Worm (Caenorhabditis elegans) whole organism, young adult: ENCODE measurements around the gene R06B9.5.

ENCODE experiments used
- B0019.2 ChIP-seq: fragments of 200-800 bp; sonication (Bioruptor generic); conservative IDR thresholded peaks from 2 replicates; pipeline ENCODE4 v1.3.6; 2022; ENCODE audit warnings: missing genetic modification reagents, missing genetic modification characterization, missing compliant biosample characterization
- C06A6.2 ChIP-seq: fragments of 200-800 bp; sonication (Bioruptor generic); conservative IDR thresholded peaks from 2 replicates; pipeline ENCODE4 v1.3.6; 2022; ENCODE audit warnings: missing genetic modification characterization, missing compliant biosample characterization
- C17E4.6 ChIP-seq: fragments of 200-800 bp; sonication (Bioruptor generic); IDR thresholded peaks from 2 replicates; pipeline ENCODE4 v1.3.6; 2022; ENCODE audit warnings: missing genetic modification reagents, missing genetic modification characterization, missing compliant biosample characterization
- F22D6.2 ChIP-seq: sonication (generic microtip); optimal IDR thresholded peaks from 2 replicates; lab custom pipeline; 2016; ENCODE audit warnings: mild to moderate bottlenecking, missing genetic modification characterization, missing compliant biosample characterization
- F33H1.4 ChIP-seq: fragments of 200-800 bp; sonication (Bioruptor generic); IDR thresholded peaks from 2 replicates; pipeline ENCODE4 v1.3.6; 2022; ENCODE audit warnings: missing genetic modification reagents, missing genetic modification characterization, missing compliant biosample characterization
- F39B2.1 ChIP-seq: fragments of 200-800 bp; sonication (Bioruptor generic); IDR thresholded peaks from 2 replicates; pipeline ENCODE4 v1.3.6; 2022; ENCODE audit warnings: missing genetic modification reagents, missing genetic modification characterization, missing compliant biosample characterization
- F55B11.4 ChIP-seq: sonication (generic microtip); optimal IDR thresholded peaks from 2 replicates; lab custom pipeline; 2016; ENCODE audit warnings: missing compliant biosample characterization, missing genetic modification characterization, borderline replicate concordance; ENCODE audit not compliant: insufficient read depth
- F57C9.4 ChIP-seq: sonication (generic microtip); optimal IDR thresholded peaks from 2 replicates; lab custom pipeline; 2017; ENCODE audit warnings: mild to moderate bottlenecking, missing genetic modification characterization, missing compliant biosample characterization
- K12H6.12 ChIP-seq: fragments of 200-800 bp; sonication (Bioruptor generic); optimal IDR thresholded peaks from 2 replicates; lab custom pipeline; 2018; ENCODE audit warnings: mild to moderate bottlenecking, missing genetic modification characterization, missing compliant biosample characterization
- Y53G8AR.9 ChIP-seq: fragments of 200-800 bp; sonication (Bioruptor generic); conservative IDR thresholded peaks from 2 replicates; pipeline ENCODE4 v1.3.6; 2022; ENCODE audit warnings: missing genetic modification reagents, missing genetic modification characterization, missing compliant biosample characterization
- aptf-3 ChIP-seq: fragments of 200-800 bp; sonication (Bioruptor generic); IDR thresholded peaks from 2 replicates; pipeline ENCODE4 v1.3.6; 2022; ENCODE audit warnings: missing genetic modification characterization, missing compliant biosample characterization
- athp-1 ChIP-seq: sonication (generic microtip); optimal IDR thresholded peaks from 2 replicates; lab custom pipeline; 2017; ENCODE audit warnings: mild to moderate bottlenecking, missing genetic modification characterization, missing compliant biosample characterization
- attf-5 ChIP-seq: fragments of 200-800 bp; sonication (Bioruptor generic); optimal IDR thresholded peaks from 2 replicates; lab custom pipeline; 2018; ENCODE audit warnings: mild to moderate bottlenecking, missing genetic modification characterization, missing compliant biosample characterization
- bed-1 ChIP-seq: fragments of 200-800 bp; sonication (Bioruptor generic); IDR thresholded peaks from 2 replicates; pipeline ENCODE4 v1.3.6; 2022; ENCODE audit warnings: missing genetic modification reagents, missing genetic modification characterization, missing compliant biosample characterization
- cebp-2 ChIP-seq: fragments of 200-800 bp; sonication (Bioruptor generic); IDR thresholded peaks from 2 replicates; pipeline ENCODE4 v1.3.6; 2022; ENCODE audit warnings: missing genetic modification characterization, missing compliant biosample characterization
- ceh-40 ChIP-seq: fragments of 200-800 bp; sonication (Bioruptor generic); IDR thresholded peaks from 2 replicates; pipeline ENCODE4 v1.3.6; 2022; ENCODE audit warnings: missing genetic modification characterization, missing compliant biosample characterization
- ceh-58 ChIP-seq: fragments of 200-800 bp; sonication (Bioruptor generic); IDR thresholded peaks from 2 replicates; pipeline ENCODE4 v1.3.6; 2022; ENCODE audit warnings: missing genetic modification characterization, missing compliant biosample characterization
- ceh-91 ChIP-seq: fragments of 200-800 bp; sonication (Bioruptor generic); IDR thresholded peaks from 2 replicates; pipeline ENCODE4 v1.3.6; 2022; ENCODE audit warnings: missing genetic modification reagents, missing genetic modification characterization, missing compliant biosample characterization
- chd-7 ChIP-seq: sonication (generic microtip); optimal IDR thresholded peaks from 2 replicates; lab custom pipeline; 2016; ENCODE audit warnings: mild to moderate bottlenecking, missing genetic modification characterization, moderate library complexity, missing compliant biosample characterization
- dpl-1 ChIP-seq: fragments of 150-350 bp; optimal IDR thresholded peaks from 2 replicates; lab custom pipeline; 2014; ENCODE audit warnings: missing biosample characterization, missing genetic modification reagents, missing genetic modification characterization
- egl-18 ChIP-seq: fragments of 200-800 bp; sonication (Bioruptor generic); IDR thresholded peaks from 2 replicates; pipeline ENCODE4 v1.3.6; 2022; ENCODE audit warnings: missing genetic modification reagents, missing genetic modification characterization, missing compliant biosample characterization
- hsf-1 ChIP-seq: fragments of 200-800 bp; sonication (Bioruptor generic); IDR thresholded peaks from 2 replicates; pipeline ENCODE4 v1.3.6; 2022; ENCODE audit warnings: missing genetic modification reagents, missing genetic modification characterization, missing compliant biosample characterization
- let-607 ChIP-seq, 2 experiments: fragments of 200-800 bp in 1 of 2; sonication (Bioruptor generic) in 1 of 2; sonication (generic microtip) in 1 of 2; optimal IDR thresholded peaks; 2 replicates each; lab custom pipeline; 2016 to 2018; ENCODE audit warnings: mild to moderate bottlenecking in 2 of 2, missing compliant biosample characterization in 2 of 2, missing genetic modification characterization in 2 of 2, moderate library complexity in 2 of 2, missing genotype in 1 of 2
- lin-26 ChIP-seq: fragments of 200-800 bp; sonication (Bioruptor generic); IDR thresholded peaks from 2 replicates; pipeline ENCODE4 v1.3.6; 2022; ENCODE audit warnings: missing genetic modification reagents, missing genetic modification characterization, missing compliant biosample characterization
- lin-54 ChIP-seq: fragments of 200-800 bp; sonication (Bioruptor generic); optimal IDR thresholded peaks from 2 replicates; lab custom pipeline; 2018; ENCODE audit warnings: mild to moderate bottlenecking, missing genetic modification characterization, missing compliant biosample characterization
- madf-3 ChIP-seq: fragments of 200-800 bp; sonication (Bioruptor generic); IDR thresholded peaks from 2 replicates; pipeline ENCODE4 v1.3.6; 2022; ENCODE audit warnings: missing genetic modification reagents, missing genetic modification characterization, missing compliant biosample characterization
- madf-8 ChIP-seq: fragments of 200-800 bp; sonication (Bioruptor generic); conservative IDR thresholded peaks from 2 replicates; pipeline ENCODE4 v1.3.6; 2022; ENCODE audit warnings: missing genetic modification reagents, missing genetic modification characterization, missing compliant biosample characterization
- mel-28 ChIP-seq: sonication (generic microtip); optimal IDR thresholded peaks from 2 replicates; lab custom pipeline; 2016; ENCODE audit warnings: borderline replicate concordance, mild to moderate bottlenecking, missing genetic modification characterization, missing compliant biosample characterization
- mes-4 ChIP-seq: sonication (generic microtip); optimal IDR thresholded peaks from 2 replicates; lab custom pipeline; 2016; ENCODE audit warnings: missing genotype, missing genetic modification characterization, missing compliant biosample characterization
- mxl-1 ChIP-seq: sonication (generic microtip); optimal IDR thresholded peaks from 2 replicates; lab custom pipeline; 2016; ENCODE audit warnings: missing genetic modification characterization, missing compliant biosample characterization
- nfya-2 ChIP-seq: fragments of 200-800 bp; sonication (Bioruptor generic); IDR thresholded peaks from 2 replicates; pipeline ENCODE4 v1.3.6; 2022; ENCODE audit warnings: missing genetic modification reagents, missing genetic modification characterization, missing compliant biosample characterization
- nfyb-1 ChIP-seq: fragments of 200-800 bp; sonication (Bioruptor generic); IDR thresholded peaks from 2 replicates; pipeline ENCODE4 v1.3.6; 2022; ENCODE audit warnings: missing genetic modification reagents, missing genetic modification characterization, missing compliant biosample characterization
- nhr-120 ChIP-seq: fragments of 200-800 bp; sonication (Bioruptor generic); IDR thresholded peaks from 2 replicates; pipeline ENCODE4 v1.3.6; 2022; ENCODE audit warnings: missing genetic modification characterization, missing compliant biosample characterization
- nhr-179 ChIP-seq: sonication (generic microtip); optimal IDR thresholded peaks from 2 replicates; lab custom pipeline; 2016; ENCODE audit warnings: mild to moderate bottlenecking, missing genetic modification characterization, missing compliant biosample characterization
- nhr-80 ChIP-seq: sonication (generic microtip); optimal IDR thresholded peaks from 2 replicates; lab custom pipeline; 2016; ENCODE audit warnings: missing genetic modification characterization, missing compliant biosample characterization
- nhr-90 ChIP-seq: sonication (generic microtip); optimal IDR thresholded peaks from 2 replicates; lab custom pipeline; 2016; ENCODE audit warnings: missing genotype, mild to moderate bottlenecking, missing genetic modification characterization, missing compliant biosample characterization
- pha-4 ChIP-seq: fragments of 150-350 bp; sonication (generic microtip); optimal IDR thresholded peaks from 2 replicates; lab custom pipeline; 2014; ENCODE audit warnings: missing biosample characterization, missing genetic modification reagents, missing genetic modification characterization
- repo-1 ChIP-seq: sonication (generic microtip); optimal IDR thresholded peaks from 2 replicates; lab custom pipeline; 2017; ENCODE audit warnings: mild to moderate bottlenecking, missing genetic modification characterization, missing compliant biosample characterization
- sdz-38 ChIP-seq: sonication (generic microtip); optimal IDR thresholded peaks from 2 replicates; lab custom pipeline; 2016; ENCODE audit warnings: missing genotype, missing genetic modification characterization, missing compliant biosample characterization
- sea-2 ChIP-seq: fragments of 200-800 bp; sonication (Bioruptor generic); IDR thresholded peaks from 2 replicates; pipeline ENCODE4 v1.3.6; 2022; ENCODE audit warnings: missing genetic modification characterization, missing compliant biosample characterization
- snpc-4 ChIP-seq, 5 experiments: fragments of 150-350 bp in 1 of 5; sonication (generic microtip) in 4 of 5; optimal IDR thresholded peaks; 2 replicates each; lab custom pipeline; 2014 to 2018; ENCODE audit warnings: missing genetic modification characterization in 5 of 5, missing biosample characterization in 3 of 5, antibody characterized with exemption in 2 of 5, mild to moderate bottlenecking in 2 of 5, missing compliant biosample characterization in 2 of 5, missing genotype in 2 of 5, moderate library complexity in 2 of 5, missing genetic modification reagents in 1 of 5
- sptf-2 ChIP-seq: fragments of 200-800 bp; sonication (Bioruptor generic); optimal IDR thresholded peaks from 2 replicates; lab custom pipeline; 2018; ENCODE audit warnings: mild to moderate bottlenecking, missing genetic modification characterization, missing compliant biosample characterization
- tbx-9 ChIP-seq: sonication (generic microtip); optimal IDR thresholded peaks from 2 replicates; lab custom pipeline; 2016; ENCODE audit warnings: borderline replicate concordance, missing genetic modification characterization, inconsistent platforms, missing compliant biosample characterization
- unc-62 ChIP-seq: fragments of 150-350 bp; optimal IDR thresholded peaks from 2 replicates; lab custom pipeline; 2014; ENCODE audit warnings: missing biosample characterization, missing genetic modification reagents, missing genetic modification characterization
- xnd-1 ChIP-seq: sonication (generic microtip); optimal IDR thresholded peaks from 2 replicates; lab custom pipeline; 2016; ENCODE audit warnings: missing genotype, missing genetic modification reagents, missing genetic modification characterization, missing compliant biosample characterization
- zim-3 ChIP-seq: sonication (generic microtip); optimal IDR thresholded peaks from 2 replicates; lab custom pipeline; 2017; ENCODE audit warnings: mild to moderate bottlenecking, missing genetic modification characterization, moderate library complexity, missing compliant biosample characterization
- ztf-18 ChIP-seq: sonication (generic microtip); optimal IDR thresholded peaks from 2 replicates; lab custom pipeline; 2016; ENCODE audit warnings: missing genotype, mild to moderate bottlenecking, missing genetic modification characterization, missing compliant biosample characterization
- ztf-22 ChIP-seq: fragments of 200-800 bp; sonication (Bioruptor generic); optimal IDR thresholded peaks from 2 replicates; lab custom pipeline; 2018; ENCODE audit warnings: mild to moderate bottlenecking, missing genetic modification characterization, moderate library complexity, missing compliant biosample characterization
- ztf-6 ChIP-seq: fragments of 200-800 bp; sonication (Bioruptor generic); IDR thresholded peaks from 2 replicates; pipeline ENCODE4 v1.3.6; 2022; ENCODE audit warnings: missing genetic modification reagents, missing genetic modification characterization, missing compliant biosample characterization

R06B9.5 gene

DNA sequence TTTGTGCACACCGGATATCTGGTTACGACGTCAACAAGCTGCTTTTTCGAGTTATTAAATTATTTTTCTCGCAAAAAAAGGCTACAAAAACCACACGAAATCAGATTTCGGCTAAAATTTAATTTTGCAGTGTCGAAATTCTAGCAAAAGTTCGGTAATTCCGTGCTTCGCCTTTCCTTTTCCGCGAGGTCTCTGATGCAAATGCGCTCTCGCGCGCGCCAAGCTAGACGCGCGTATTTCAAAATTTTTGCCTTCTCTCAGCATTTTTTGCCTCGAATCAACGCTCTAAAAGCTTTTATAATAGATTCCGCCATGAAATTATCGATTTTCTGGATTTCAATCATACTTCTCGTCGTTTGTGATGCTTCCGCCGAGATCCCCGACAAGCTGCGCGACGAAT is 13.4 kb upstream of the R06B9.5 start, which contains the start of gene Y54G9A.5 (continued):
- TF ChIP-seq F33H1.4 (GFP tag; lab: Robert Waterston, UW), result peak; percentile 62
- peak; percentile 73 for TF ChIP-seq ceh-91 (GFP tag; lab: Robert Waterston, UW)
- TF ChIP-seq B0019.2, result 0 out of 2 replicates have a peak, but pooled peaks have one; percentile 34
- no peak for TF ChIP-seq C06A6.2 (GFP tag; lab: Robert Waterston, UW)
- no peak for TF ChIP-seq Y53G8AR.9
- no peak for TF ChIP-seq repo-1 (tag; lab: Kevin White, UChicago)
- TF ChIP-seq nhr-90 (tag; lab: Kevin White, UChicago), result no peak
- no peak for TF ChIP-seq nfya-2 (GFP tag; lab: Robert Waterston, UW)
- no peak for TF ChIP-seq hsf-1 (GFP tag; lab: Robert Waterston, UW)
- no peak for TF ChIP-seq sptf-2 (GFP tag; lab: Kevin White, UChicago)
- TF ChIP-seq F55B11.4 (tag; lab: Kevin White, UChicago), result no peak
- TF ChIP-seq sdz-38, result no peak
- peak; percentile 63 for TF ChIP-seq madf-8 (GFP tag; lab: Robert Waterston, UW)
- no peak for TF ChIP-seq mes-4
- no peak for TF ChIP-seq snpc-4 (GFP tag; optimal IDR thresholded peaks at IDR 0.05; lab: Kevin White, UChicago)
- TF ChIP-seq snpc-4 (tag; optimal IDR thresholded peaks at IDR 0.05; lab: Kevin White, UChicago), result peak in 2 of 4 experiments; percentile 26 to 54
- TF ChIP-seq aptf-3 (GFP tag; lab: Robert Waterston, UW), result no peak
- peak; percentile 6 for TF ChIP-seq xnd-1 (tag; lab: Kevin White, UChicago)
- no peak for TF ChIP-seq lin-26 (GFP tag; lab: Robert Waterston, UW)
- no peak for TF ChIP-seq ztf-22
- TF ChIP-seq nhr-120, result no peak
- peak; percentile 66 for TF ChIP-seq dpl-1 (GFP tag; lab: Kevin White, UChicago)
- TF ChIP-seq egl-18 (GFP tag; lab: Robert Waterston, UW), result no peak
- peak; percentile 77 for TF ChIP-seq lin-54 (GFP tag; lab: Kevin White, UChicago)
- TF ChIP-seq nfyb-1, result no peak
- no peak for TF ChIP-seq athp-1 (tag; lab: Kevin White, UChicago)
- TF ChIP-seq attf-5, result no peak
- TF ChIP-seq unc-62 (GFP tag; lab: Kevin White, UChicago), result no peak
- TF ChIP-seq ztf-6 (GFP tag; lab: Robert Waterston, UW), result no peak
- TF ChIP-seq cebp-2 (GFP tag; lab: Robert Waterston, UW), result no peak
- no peak for TF ChIP-seq F57C9.4
- TF ChIP-seq pha-4 (tag; lab: Kevin White, UChicago), result no peak
- no peak for TF ChIP-seq nhr-80 (tag; lab: Kevin White, UChicago)
- TF ChIP-seq bed-1, result no peak
- TF ChIP-seq F39B2.1 (GFP tag; lab: Robert Waterston, UW), result no peak
- no peak for TF ChIP-seq let-607 (tag; optimal IDR thresholded peaks at IDR 0.05; lab: Kevin White, UChicago)
- no peak for TF ChIP-seq F22D6.2 (tag; lab: Kevin White, UChicago)

- TF ChIP-seq chd-7 (no peak), attf-5 (no peak), mel-28 (tag; lab: Kevin White, UChicago) (no peak), tbx-9 (no peak), ztf-6 (GFP tag; lab: Robert Waterston, UW) (no peak), madf-3 (no peak), F57C9.4 (no peak), mxl-1 (no peak), K12H6.12 (tag; lab: Kevin White, UChicago) (no peak), nhr-179 (tag; lab: Kevin White, UChicago) (no peak), nhr-90 (tag; lab: Kevin White, UChicago) (no peak), ztf-18 (tag; lab: Kevin White, UChicago) (no peak), lin-54 (GFP tag; lab: Kevin White, UChicago) (no peak), C17E4.6 (GFP tag; lab: Robert Waterston, UW) (no peak), sdz-38 (no peak), ceh-58 (GFP tag; lab: Robert Waterston, UW) (no peak), sea-2 (GFP tag; lab: Robert Waterston, UW) (no peak), zim-3 (tag; lab: Kevin White, UChicago) (no peak), F39B2.1 (GFP tag; lab: Robert Waterston, UW) (no peak), nhr-120 (no peak), ceh-40 (GFP tag; lab: Robert Waterston, UW) (no peak)
Observed at ce11 chrII:13723754-13724153, 12.4 kb upstream of the R06B9.5 start.
